Fruit fly (Drosophila melanogaster) whole organism, embryonic: ENCODE data around the gene Or92a.

Source experiments
- Adf1 ChIP-seq: fragments of 200-800 bp; sonication (Bioruptor generic); IDR thresholded peaks from 2 replicates; pipeline ENCODE4 v1.3.6; 2022; ENCODE audit warnings: missing biosample characterization, missing genetic modification characterization
- Bgb ChIP-seq: fragments of 200-800 bp; sonication (Bioruptor generic); IDR thresholded peaks from 2 replicates; pipeline ENCODE4 v1.3.6; 2022; ENCODE audit warnings: missing biosample characterization, missing genetic modification characterization; ENCODE audit not compliant: partially characterized antibody
- BtbVII ChIP-seq: fragments of 200-800 bp; sonication (Bioruptor generic); optimal IDR thresholded peaks from 3 replicates; lab custom pipeline; 2017; ENCODE audit warnings: missing biosample characterization, mild to moderate bottlenecking, missing genetic modification characterization
- CG10267 ChIP-seq: fragments of 200-800 bp; sonication (Bioruptor generic); optimal IDR thresholded peaks from 2 replicates; lab custom pipeline; 2018; ENCODE audit warnings: missing biosample characterization, mild to moderate bottlenecking, missing genetic modification characterization, moderate library complexity
- CG10274 ChIP-seq: fragments of 200-800 bp; sonication (Bioruptor generic); optimal IDR thresholded peaks from 3 replicates; lab custom pipeline; 2017; ENCODE audit warnings: missing biosample characterization, mild to moderate bottlenecking, missing genetic modification characterization
- CG11247 ChIP-seq: fragments of 200-800 bp; sonication (Bioruptor generic); IDR thresholded peaks from 2 replicates; pipeline ENCODE4 v1.3.6; 2022; ENCODE audit warnings: missing biosample characterization, missing genetic modification characterization
- CG1233 ChIP-seq: fragments of 200-800 bp; sonication (Bioruptor generic); optimal IDR thresholded peaks from 4 replicates; lab custom pipeline; 2018; ENCODE audit warnings: missing biosample characterization, mild to moderate bottlenecking, missing genetic modification characterization
- CG12942 ChIP-seq: fragments of 200-800 bp; sonication (Bioruptor generic); optimal IDR thresholded peaks from 3 replicates; lab custom pipeline; 2016; ENCODE audit warnings: missing biosample characterization, missing genetic modification characterization
- CG14860 ChIP-seq: fragments of 200-800 bp; sonication (Bioruptor generic); IDR thresholded peaks from 3 replicates; pipeline ENCODE4 v1.3.6; 2022; ENCODE audit warnings: missing biosample characterization, missing genetic modification characterization; ENCODE audit not compliant: partially characterized antibody
- CG15514 ChIP-seq: fragments of 200-800 bp; sonication (Bioruptor generic); optimal IDR thresholded peaks from 3 replicates; lab custom pipeline; 2017; ENCODE audit warnings: missing biosample characterization, missing genetic modification characterization, mild to moderate bottlenecking, moderate library complexity, missing genetic modification reagents
- CG17385 ChIP-seq: fragments of 200-800 bp; sonication (Bioruptor generic); optimal IDR thresholded peaks from 3 replicates; lab custom pipeline; 2018; ENCODE audit warnings: missing biosample characterization, mild to moderate bottlenecking, missing genetic modification characterization
- CG18262 ChIP-seq: fragments of 200-800 bp; optimal IDR thresholded peaks from 3 replicates; lab custom pipeline; 2019; ENCODE audit warnings: missing biosample characterization, mild to moderate bottlenecking, missing genetic modification characterization, moderate library complexity
- CG2116 ChIP-seq: fragments of 200-800 bp; sonication (Bioruptor generic); optimal IDR thresholded peaks from 3 replicates; lab custom pipeline; 2018; ENCODE audit warnings: missing biosample characterization, mild to moderate bottlenecking, missing genetic modification characterization
- CG2199 ChIP-seq: fragments of 200-800 bp; sonication (Bioruptor generic); IDR thresholded peaks from 3 replicates; pipeline ENCODE4 v1.3.6; 2022; ENCODE audit warnings: missing biosample characterization, missing genetic modification characterization
- CG32767 ChIP-seq: fragments of 200-800 bp; sonication (Bioruptor generic); IDR thresholded peaks from 2 replicates; pipeline ENCODE4 v1.3.6; 2022; ENCODE audit warnings: missing biosample characterization, missing genetic modification characterization
- CG3995 ChIP-seq: fragments of 200-800 bp; sonication (Bioruptor generic); optimal IDR thresholded peaks from 3 replicates; lab custom pipeline; 2016; ENCODE audit warnings: missing biosample characterization, missing genetic modification characterization
- CG4617 ChIP-seq: fragments of 200-800 bp; sonication (Bioruptor generic); optimal IDR thresholded peaks from 3 replicates; lab custom pipeline; 2016; ENCODE audit warnings: missing biosample characterization, missing genetic modification characterization, borderline replicate concordance
- CG7372 ChIP-seq: fragments of 200-800 bp; sonication (Bioruptor generic); IDR thresholded peaks from 2 replicates; pipeline ENCODE4 v1.3.6; 2022; ENCODE audit warnings: missing biosample characterization, missing genetic modification characterization
- CG7987 ChIP-seq: fragments of 200-800 bp; sonication (Bioruptor generic); optimal IDR thresholded peaks from 2 replicates; lab custom pipeline; 2018; ENCODE audit warnings: missing biosample characterization, mild to moderate bottlenecking, missing genetic modification characterization, moderate library complexity
- CG9932 ChIP-seq: fragments of 200-800 bp; sonication (Bioruptor generic); IDR thresholded peaks from 2 replicates; pipeline ENCODE4 v1.3.6; 2022; ENCODE audit warnings: missing biosample characterization, missing genetic modification characterization
- Dfd ChIP-seq, 2 experiments: fragments of >200 bp; optimal IDR thresholded peaks; 2 replicates each; lab custom pipeline; 2017; ENCODE audit warnings: missing biosample characterization in 2 of 2, missing genetic modification characterization in 2 of 2
- E2f1 ChIP-seq: fragments of 200-800 bp; sonication (Bioruptor generic); IDR thresholded peaks from 2 replicates; pipeline ENCODE4 v1.3.6; 2022; ENCODE audit warnings: missing biosample characterization, missing genetic modification characterization
- Hmx ChIP-seq: fragments of 200-800 bp; sonication (Bioruptor generic); optimal IDR thresholded peaks from 2 replicates; lab custom pipeline; 2016; ENCODE audit warnings: missing biosample characterization, missing genetic modification characterization
- Med ChIP-seq: fragments of 200-800 bp; sonication (Bioruptor generic); peaks from one replicate; lab custom pipeline; 2016; ENCODE audit warnings: missing biosample characterization, missing genetic modification characterization, mild to moderate bottlenecking, inconsistent platforms, moderate library complexity
- NK7.1 ChIP-seq: fragments of 200-800 bp; sonication (Bioruptor generic); optimal IDR thresholded peaks from 3 replicates; lab custom pipeline; 2016; ENCODE audit warnings: missing biosample characterization, missing genetic modification characterization
- Nf-YA ChIP-seq: fragments of 200-800 bp; sonication (Bioruptor generic); IDR thresholded peaks from 2 replicates; pipeline ENCODE4 v1.3.6; 2022; ENCODE audit warnings: missing biosample characterization, missing genetic modification characterization
- Pdp1 ChIP-seq, 2 experiments: fragments of 200-800 bp; sonication (Bioruptor generic); optimal IDR thresholded peaks; 3 replicates each; lab custom pipeline; 2016; ENCODE audit warnings: missing biosample characterization in 2 of 2, missing genetic modification characterization in 2 of 2, mild to moderate bottlenecking in 1 of 2, moderate library complexity in 1 of 2
- Sry-δ ChIP-seq: fragments of 200-800 bp; sonication (Bioruptor generic); optimal IDR thresholded peaks from 2 replicates; lab custom pipeline; 2016; ENCODE audit warnings: missing biosample characterization, missing genetic modification characterization
- Ssrp ChIP-seq: fragments of 200-800 bp; sonication (Bioruptor generic); optimal IDR thresholded peaks from 2 replicates; lab custom pipeline; 2018; ENCODE audit warnings: missing biosample characterization, mild to moderate bottlenecking, missing genetic modification characterization, moderate library complexity
- Xbp1 ChIP-seq: fragments of 200-800 bp; sonication (Bioruptor generic); optimal IDR thresholded peaks from 3 replicates; lab custom pipeline; 2016; ENCODE audit warnings: missing biosample characterization, mild to moderate bottlenecking, missing genetic modification characterization
- bigmax ChIP-seq: fragments of 200-800 bp; sonication (Bioruptor generic); optimal IDR thresholded peaks from 2 replicates; lab custom pipeline; 2018; ENCODE audit warnings: missing biosample characterization, mild to moderate bottlenecking, missing genetic modification characterization
- btn ChIP-seq: fragments of 200-800 bp; sonication (Bioruptor generic); optimal IDR thresholded peaks from 2 replicates; lab custom pipeline; 2016; ENCODE audit warnings: missing biosample characterization, missing genetic modification characterization
- da ChIP-seq: fragments of 200-800 bp; sonication (Bioruptor generic); optimal IDR thresholded peaks from 2 replicates; lab custom pipeline; 2016; ENCODE audit warnings: missing biosample characterization, missing genetic modification characterization
- danr ChIP-seq: fragments of 200-800 bp; sonication (Bioruptor generic); IDR thresholded peaks from 2 replicates; pipeline ENCODE4 v1.3.6; 2022; ENCODE audit warnings: missing biosample characterization, missing genetic modification characterization
- dm ChIP-seq: fragments of 200-800 bp; sonication (Bioruptor generic); optimal IDR thresholded peaks from 3 replicates; lab custom pipeline; 2016; ENCODE audit warnings: missing biosample characterization, missing genetic modification characterization
- dysf ChIP-seq: fragments of 200-800 bp; sonication (Bioruptor generic); IDR thresholded peaks from 3 replicates; pipeline ENCODE4 v1.3.6; 2022; ENCODE audit warnings: missing biosample characterization, missing genetic modification characterization
- eve ChIP-seq, 2 experiments: fragments of >200 bp; optimal IDR thresholded peaks; 2 replicates each; lab custom pipeline; 2017; ENCODE audit warnings: missing biosample characterization in 2 of 2, missing genetic modification characterization in 2 of 2
- grn ChIP-seq: fragments of 200-800 bp; sonication (Bioruptor generic); optimal IDR thresholded peaks from 3 replicates; lab custom pipeline; 2017; ENCODE audit warnings: missing biosample characterization, missing genetic modification characterization
- jigr1 ChIP-seq: fragments of 200-800 bp; sonication (Bioruptor generic); IDR thresholded peaks from 3 replicates; pipeline ENCODE4 v1.3.6; 2022; ENCODE audit warnings: missing biosample characterization, missing genetic modification characterization
- kah ChIP-seq: fragments of 200-800 bp; sonication (Bioruptor generic); optimal IDR thresholded peaks from 2 replicates; lab custom pipeline; 2018; ENCODE audit warnings: missing biosample characterization, mild to moderate bottlenecking, missing genetic modification characterization
- klu ChIP-seq: fragments of 200-800 bp; sonication (Bioruptor generic); IDR thresholded peaks from 2 replicates; pipeline ENCODE4 v1.3.6; 2022; ENCODE audit warnings: missing biosample characterization, missing genetic modification characterization
- mirr ChIP-seq: fragments of 200-800 bp; sonication (Bioruptor generic); optimal IDR thresholded peaks from 3 replicates; lab custom pipeline; 2018; ENCODE audit warnings: missing biosample characterization, mild to moderate bottlenecking, missing genetic modification characterization
- nerfin-1 ChIP-seq: fragments of 200-800 bp; sonication (Bioruptor generic); optimal IDR thresholded peaks from 3 replicates; lab custom pipeline; 2019; ENCODE audit warnings: missing biosample characterization, mild to moderate bottlenecking, missing genetic modification characterization, moderate library complexity
- pzg ChIP-seq: fragments of 200-800 bp; sonication (Bioruptor generic); optimal IDR thresholded peaks from 3 replicates; lab custom pipeline; 2018; ENCODE audit warnings: missing biosample characterization, mild to moderate bottlenecking, missing genetic modification characterization, moderate library complexity
- sr ChIP-seq: fragments of 200-800 bp; sonication (Bioruptor generic); IDR thresholded peaks from 3 replicates; pipeline ENCODE4 v1.3.6; 2022; ENCODE audit warnings: missing biosample characterization, missing genetic modification characterization
- stwl ChIP-seq: fragments of 200-800 bp; sonication (Bioruptor generic); optimal IDR thresholded peaks from 3 replicates; lab custom pipeline; 2018; ENCODE audit warnings: missing biosample characterization, mild to moderate bottlenecking, missing genetic modification characterization, moderate library complexity
- vnd ChIP-seq: fragments of 200-800 bp; sonication (Bioruptor generic); IDR thresholded peaks from 3 replicates; pipeline ENCODE4 v1.3.6; 2022; ENCODE audit warnings: missing biosample characterization, missing genetic modification characterization; ENCODE audit not compliant: partially characterized antibody
- wek ChIP-seq: fragments of 200-800 bp; sonication (Bioruptor generic); optimal IDR thresholded peaks from 3 replicates; lab custom pipeline; 2018; ENCODE audit warnings: missing biosample characterization, mild to moderate bottlenecking, missing genetic modification characterization, moderate library complexity

The Or92a gene

dm6 chr3R:20551487-20552079, 47.0 kb downstream of the Or92a start (continued):
- TF ChIP-seq CG1233 (GFP tag; lab: Kevin White, UChicago) (no peak), vnd (GFP tag; lab: Robert Waterston, UW) (no peak), grn (GFP tag; lab: Kevin White, UChicago) (no peak), CG12942 (GFP tag; lab: Kevin White, UChicago) (no peak), Hmx (GFP tag; lab: Kevin White, UChicago) (no peak), wek (GFP tag; lab: Kevin White, UChicago) (peak; percentile 24), CG9932 (no peak), jigr1 (no peak), Xbp1 (no peak), Ssrp (tag; lab: Kevin White, UChicago) (no peak), CG7372 (GFP tag; lab: Robert Waterston, UW) (no peak), E2f1 (no peak), CG10267 (tag; lab: Kevin White, UChicago) (no peak), Nf-YA (GFP tag; lab: Robert Waterston, UW) (no peak), dm (GFP tag; lab: Kevin White, UChicago) (no peak), da (GFP tag; lab: Kevin White, UChicago) (no peak), CG2116 (GFP tag; lab: Kevin White, UChicago) (peak; percentile 90), BtbVII (GFP tag; lab: Kevin White, UChicago) (no peak), CG10274 (GFP tag; lab: Kevin White, UChicago) (no peak), CG11247 (GFP tag; lab: Robert Waterston, UW) (no peak), danr (GFP tag; lab: Robert Waterston, UW) (no peak), CG7987 (GFP tag; lab: Kevin White, UChicago) (no peak), mirr (GFP tag; lab: Kevin White, UChicago) (peak; percentile 42), CG32767 (GFP tag; lab: Robert Waterston, UW) (0 out of 2 replicates have a peak, but pooled peaks have one; percentile 42), Pdp1 (GFP tag; optimal IDR thresholded peaks at IDR 0.05; lab: Kevin White, UChicago) (no peak), Bgb (GFP tag; lab: Robert Waterston, UW) (peak; percentile 6; the same call in 1 of the 2 replicates), Adf1 (GFP tag; lab: Robert Waterston, UW) (no peak), nerfin-1 (tag; lab: Kevin White, UChicago) (peak; percentile 18)

- TF ChIP-seq Bgb (GFP tag; lab: Robert Waterston, UW) = peak; percentile 39; the same call in 1 of the 2 replicates
- TF ChIP-seq CG4617 (GFP tag; lab: Kevin White, UChicago) = peak; percentile 42
- peak; percentile 14 for TF ChIP-seq CG15514
- TF ChIP-seq klu (GFP tag; lab: Robert Waterston, UW) = peak; percentile 56; the same call in 1 of the 2 replicates
- TF ChIP-seq pzg (GFP tag; lab: Kevin White, UChicago) = peak; percentile 64
- no peak for TF ChIP-seq CG12942 (GFP tag; lab: Kevin White, UChicago)
- no peak for TF ChIP-seq CG18262
- TF ChIP-seq vnd (GFP tag; lab: Robert Waterston, UW) = peak; percentile 21; the same call in 1 of the 3 replicates
- 0 out of 3 replicates have a peak, but pooled peaks have one; percentile 11 for TF ChIP-seq CG14860 (GFP tag; lab: Robert Waterston, UW)
- TF ChIP-seq bigmax = peak; percentile 81
- TF ChIP-seq CG2199 (GFP tag; lab: Robert Waterston, UW) = 0 out of 3 replicates have a peak, but pooled peaks have one; percentile 17
- TF ChIP-seq btn (GFP tag; lab: Kevin White, UChicago) = no peak
- TF ChIP-seq Sry-δ = peak; percentile 32
- TF ChIP-seq sr = 0 out of 3 replicates have a peak, but pooled peaks have one; percentile 51
- peak in 1 of 2 experiments; percentile 60 for TF ChIP-seq eve (GFP tag; optimal IDR thresholded peaks at IDR 0.05; lab: Kevin White, UChicago)
- no peak for TF ChIP-seq CG17385
- TF ChIP-seq Dfd (GFP tag; optimal IDR thresholded peaks at IDR 0.05; lab: Kevin White, UChicago) = no peak
- TF ChIP-seq CG2116 (GFP tag; lab: Kevin White, UChicago) = peak; percentile 73
- peak; percentile 23 for TF ChIP-seq stwl (tag; lab: Kevin White, UChicago)
- TF ChIP-seq kah = peak; percentile 35
- no peak for TF ChIP-seq NK7.1 (GFP tag; lab: Kevin White, UChicago)
- TF ChIP-seq Med (GFP tag; lab: Kevin White, UChicago) = peak; percentile 17
- peak in 1 of 2 experiments; percentile 32 for TF ChIP-seq Pdp1 (GFP tag; optimal IDR thresholded peaks at IDR 0.05; lab: Kevin White, UChicago)
- TF ChIP-seq dysf (GFP tag; lab: Robert Waterston, UW) = 0 out of 3 replicates have a peak, but pooled peaks have one; percentile 6
- TF ChIP-seq CG3995 (GFP tag; lab: Kevin White, UChicago) = peak; percentile 47
Measured at dm6 chr3R:20552093-20552492, 47.5 kb downstream of the Or92a start, which contains the start of gene Stat92E. Gene Stat92E (minus strand): TSS chr3R:20552311.
